Worm (Caenorhabditis elegans): Measurements from ENCODE around the gene dcr-1.
A peak's percentile ranks its signal among the peaks of the same experiment; 100 is the strongest.

dcr-1 gene

DNA sequence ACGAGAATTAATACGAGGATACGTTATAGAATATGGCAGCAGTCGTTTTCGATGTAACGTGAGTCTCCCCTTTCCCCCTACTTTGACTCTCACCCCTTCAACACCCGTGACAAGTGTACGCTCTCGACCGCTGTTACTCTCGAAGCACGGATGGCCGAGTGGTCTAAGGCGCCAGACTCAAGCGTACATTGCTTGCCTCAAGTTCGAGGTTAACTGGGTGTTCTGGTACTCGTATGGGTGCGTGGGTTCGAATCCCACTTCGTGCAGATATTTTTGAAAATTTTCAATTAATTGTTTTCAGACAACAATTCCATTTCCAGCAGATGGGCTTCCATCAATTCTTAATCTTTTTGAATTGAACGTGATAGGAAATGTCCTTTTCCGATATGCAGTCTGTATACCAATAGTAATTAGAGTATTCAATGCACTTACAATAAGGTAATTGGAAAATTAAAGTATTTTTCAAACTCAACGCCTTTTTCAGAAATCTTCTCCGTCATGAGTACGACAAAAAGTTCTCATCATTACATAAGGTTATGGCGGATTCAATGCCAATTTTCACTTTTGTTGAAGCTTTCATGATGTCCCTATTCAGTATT lies 29.5 kb upstream of the dcr-1 start (continued):
- TF ChIP-seq hlh-26 (GFP tag; conservative IDR thresholded peaks at IDR 0.05) (no peak), madf-3 (GFP tag; IDR thresholded peaks at IDR 0.05) (no peak), egrh-3 (GFP tag; IDR thresholded peaks at IDR 0.05) (peak; percentile 52), xnd-1 (tag; optimal IDR thresholded peaks at IDR 0.05) (no peak), F57C9.4 (tag; optimal IDR thresholded peaks at IDR 0.05) (no peak), aptf-3 (GFP tag; IDR thresholded peaks at IDR 0.05) (no peak), ztf-22 (GFP tag; optimal IDR thresholded peaks at IDR 0.05) (peak; percentile 14), Y67H2A.10 (GFP tag; conservative IDR thresholded peaks at IDR 0.05) (0 out of 2 replicates have a peak, but pooled peaks have one; percentile 30), ceh-40 (GFP tag; IDR thresholded peaks at IDR 0.05) (0 out of 2 replicates have a peak, but pooled peaks have one; percentile 57), ztf-28 (GFP tag; IDR thresholded peaks at IDR 0.05) (peak; percentile 74; the same call in 1 of the 2 replicates), cebp-1 (GFP tag; IDR thresholded peaks at IDR 0.05) (no peak), cebp-1 (tag; optimal IDR thresholded peaks at IDR 0.05) (peak; percentile 73), die-1 (tag; optimal IDR thresholded peaks at IDR 0.05) (peak; percentile 92), madf-8 (GFP tag; conservative IDR thresholded peaks at IDR 0.05) (peak; percentile 28; the same call in 1 of the 2 replicates), K12H6.12 (tag; optimal IDR thresholded peaks at IDR 0.05) (peak; percentile 66), nfya-2 (GFP tag; IDR thresholded peaks at IDR 0.05) (0 out of 2 replicates have a peak, but pooled peaks have one; percentile 20), hlh-12 (tag; optimal IDR thresholded peaks at IDR 0.05) (no peak), pbrm-1 (GFP tag; IDR thresholded peaks at IDR 0.05) (peak; percentile 85), nhr-90 (tag; optimal IDR thresholded peaks at IDR 0.05) (peak; percentile 87), ceh-27 (GFP tag; optimal IDR thresholded peaks at IDR 0.05) (peak; percentile 89), B0035.1 (tag; optimal IDR thresholded peaks at IDR 0.05) (peak; percentile 62), attf-6 (GFP tag; IDR thresholded peaks at IDR 0.05) (peak; percentile 69; the same call in 1 of the 2 replicates), egl-44 (GFP tag; IDR thresholded peaks at IDR 0.05) (peak; percentile 90), egl-18 (GFP tag; IDR thresholded peaks at IDR 0.05) (no peak), dox-1 (GFP tag; IDR thresholded peaks at IDR 0.05) (peak; percentile 89), nhr-179 (tag; optimal IDR thresholded peaks at IDR 0.05) (no peak), lin-35 (GFP tag; optimal IDR thresholded peaks at IDR 0.05) (peak in 2 of 3 experiments; percentile 4 to 81), ZK185.1 (tag; optimal IDR thresholded peaks at IDR 0.05; ENCODE audit: poor library complexity, severe bottlenecking) (peak; percentile 59), unc-62 (GFP tag; optimal IDR thresholded peaks at IDR 0.05) (no peak), K11D2.4 (GFP tag; IDR thresholded peaks at IDR 0.05) (peak; percentile 61), ama-1 (optimal IDR thresholded peaks at IDR 0.05) (no peak), ama-1 (GFP tag; optimal IDR thresholded peaks at IDR 0.05) (peak in 1 of 2 experiments; percentile 90), repo-1 (tag; optimal IDR thresholded peaks at IDR 0.05) (peak; percentile 55), dpff-1 (tag; optimal IDR thresholded peaks at IDR 0.05) (no peak), hmg-20 (GFP tag; IDR thresholded peaks at IDR 0.05) (0 out of 2 replicates have a peak, but pooled peaks have one; percentile 38), ztf-18 (tag; optimal IDR thresholded peaks at IDR 0.05) (peak; percentile 77), ztf-25 (GFP tag; IDR thresholded peaks at IDR 0.05) (peak; percentile 83), nhr-27 (tag; optimal IDR thresholded peaks at IDR 0.05) (no peak), aptf-2 (GFP tag; conservative IDR thresholded peaks at IDR 0.05) (no peak), F23B12.7 (tag; optimal IDR thresholded peaks at IDR 0.05; ENCODE audit: insufficient read depth) (peak; percentile 91), B0336.3 (GFP tag; IDR thresholded peaks at IDR 0.05) (peak; percentile 54; the same call in 1 of the 2 replicates), snpc-1.3 (tag; optimal IDR thresholded peaks at IDR 0.05; ENCODE audit: insufficient read depth) (peak; percentile 69), ztf-3 (GFP tag; optimal IDR thresholded peaks at IDR 0.05) (no peak), snpc-1.1 (tag; optimal IDR thresholded peaks at IDR 0.05; ENCODE audit: insufficient read depth) (peak; percentile 62), snpc-3.4 (tag; optimal IDR thresholded peaks at IDR 0.05) (peak; percentile 89), pha-4 (tag; optimal IDR thresholded peaks at IDR 0.05) (no peak), Y53F4B.3 (GFP tag; IDR thresholded peaks at IDR 0.05) (peak; percentile 64)

All from whole organism, young adult.